Worm (Caenorhabditis elegans) whole organism, midembryonic: ENCODE results near the gene srg-9.

Source experiments
- T22C8.4 ChIP-seq: fragments of 200-800 bp; sonication (Bioruptor generic); IDR thresholded peaks from 2 replicates; pipeline ENCODE4 v1.3.6; 2022; ENCODE audit warnings: missing genetic modification characterization, missing compliant biosample characterization
- cog-1 ChIP-seq: sonication (generic microtip); optimal IDR thresholded peaks from 2 replicates; lab custom pipeline; 2016; ENCODE audit warnings: missing genetic modification characterization, missing compliant biosample characterization
- flt-1 ChIP-seq: fragments of 200-800 bp; sonication (Bioruptor generic); IDR thresholded peaks from 2 replicates; pipeline ENCODE4 v1.3.6; 2022; ENCODE audit warnings: missing genetic modification characterization, missing compliant biosample characterization
- klf-2 ChIP-seq: fragments of 200-800 bp; sonication (Bioruptor generic); conservative IDR thresholded peaks from 2 replicates; pipeline ENCODE4 v1.3.6; 2022; ENCODE audit warnings: missing genetic modification reagents, missing genetic modification characterization, missing compliant biosample characterization
- ref-1 ChIP-seq: fragments of 200-800 bp; sonication (Bioruptor generic); conservative IDR thresholded peaks from 2 replicates; pipeline ENCODE4 v1.3.6; 2022; ENCODE audit warnings: missing genetic modification reagents, missing genetic modification characterization, missing compliant biosample characterization
- tab-1 ChIP-seq: fragments of 200-800 bp; sonication (Bioruptor generic); IDR thresholded peaks from 2 replicates; pipeline ENCODE4 v1.3.6; 2022; ENCODE audit warnings: missing genetic modification characterization, missing compliant biosample characterization
- ztf-23 ChIP-seq: fragments of 200-800 bp; sonication (Bioruptor generic); IDR thresholded peaks from 2 replicates; pipeline ENCODE4 v1.3.6; 2022; ENCODE audit warnings: missing genetic modification reagents, missing genetic modification characterization, missing compliant biosample characterization
- ztf-29 ChIP-seq: fragments of 200-800 bp; sonication (Bioruptor generic); IDR thresholded peaks from 2 replicates; pipeline ENCODE4 v1.3.6; 2022; ENCODE audit warnings: missing genetic modification reagents, missing genetic modification characterization, missing compliant biosample characterization

DNA sequence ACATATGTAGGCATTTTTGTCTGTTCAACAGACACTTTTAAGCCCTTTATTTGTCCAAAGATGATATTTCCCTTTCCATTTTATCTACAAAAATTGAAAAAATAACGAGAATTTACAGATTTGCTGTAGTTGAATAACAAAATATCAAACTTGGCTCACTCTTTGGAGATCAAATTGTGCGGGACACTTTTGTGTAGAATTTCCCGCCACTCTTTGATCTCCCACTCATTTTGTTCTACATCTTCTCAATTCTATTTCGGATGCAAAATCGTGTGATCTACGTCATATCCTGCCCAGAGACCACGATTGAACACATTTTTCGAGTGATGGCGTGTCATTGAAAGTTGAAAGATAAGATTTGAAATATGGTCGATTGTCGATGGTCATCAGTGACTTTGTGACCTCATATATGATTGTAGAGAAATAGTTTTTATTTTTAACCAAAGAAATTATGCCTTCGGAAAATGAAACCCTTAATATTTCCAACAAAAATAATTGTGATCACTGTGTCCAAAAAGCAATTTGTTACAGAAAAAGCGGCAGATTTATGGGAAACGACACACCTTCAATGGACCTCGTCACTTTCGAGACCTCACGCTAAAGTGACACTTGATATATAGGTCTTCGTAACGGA is 39.6 kb downstream of the srg-9 start, which contains the start of gene hot-4:
- no peak for TF ChIP-seq flt-1 (GFP tag; lab: Robert Waterston, UW)
- no peak for TF ChIP-seq klf-2
- no peak for TF ChIP-seq ztf-29 (GFP tag; lab: Robert Waterston, UW)
- no peak for TF ChIP-seq ztf-23 (GFP tag; lab: Robert Waterston, UW)
- no peak for TF ChIP-seq ref-1 (GFP tag; lab: Robert Waterston, UW)
- TF ChIP-seq cog-1 = no peak
- TF ChIP-seq T22C8.4 (GFP tag; lab: Robert Waterston, UW) = no peak
- no peak for TF ChIP-seq tab-1 (GFP tag; lab: Robert Waterston, UW)
